Worm (Caenorhabditis elegans) whole organism, young adult: ENCODE measurements around the gene irld-24.

Experiments
- B0261.1 ChIP-seq: sonication (generic microtip); optimal IDR thresholded peaks from 2 replicates; lab custom pipeline; 2016; ENCODE audit warnings: mild to moderate bottlenecking, missing genetic modification characterization, moderate library complexity, missing compliant biosample characterization
- C17E4.6 ChIP-seq: fragments of 200-800 bp; sonication (Bioruptor generic); IDR thresholded peaks from 2 replicates; pipeline ENCODE4 v1.3.6; 2022; ENCODE audit warnings: missing genetic modification reagents, missing genetic modification characterization, missing compliant biosample characterization
- F22D6.2 ChIP-seq: sonication (generic microtip); optimal IDR thresholded peaks from 2 replicates; lab custom pipeline; 2016; ENCODE audit warnings: mild to moderate bottlenecking, missing genetic modification characterization, missing compliant biosample characterization
- F37B4.10 ChIP-seq: fragments of 200-800 bp; sonication (Bioruptor generic); IDR thresholded peaks from 2 replicates; pipeline ENCODE4 v1.3.6; 2022; ENCODE audit warnings: missing genetic modification characterization, missing compliant biosample characterization
- F49E8.2 ChIP-seq: sonication (generic microtip); optimal IDR thresholded peaks from 3 replicates; lab custom pipeline; 2017; ENCODE audit warnings: missing genetic modification characterization, mild to moderate bottlenecking, missing compliant biosample characterization, antibody characterized with exemption, moderate library complexity; ENCODE audit not compliant: insufficient read depth
- F52B5.7 ChIP-seq: sonication (generic microtip); optimal IDR thresholded peaks from 2 replicates; lab custom pipeline; 2016; ENCODE audit warnings: mild to moderate bottlenecking, missing genetic modification characterization, missing compliant biosample characterization
- F55B11.4 ChIP-seq: sonication (generic microtip); optimal IDR thresholded peaks from 2 replicates; lab custom pipeline; 2016; ENCODE audit warnings: missing compliant biosample characterization, missing genetic modification characterization, borderline replicate concordance; ENCODE audit not compliant: insufficient read depth
- F57C9.4 ChIP-seq: sonication (generic microtip); optimal IDR thresholded peaks from 2 replicates; lab custom pipeline; 2017; ENCODE audit warnings: mild to moderate bottlenecking, missing genetic modification characterization, missing compliant biosample characterization
- K12H6.12 ChIP-seq: fragments of 200-800 bp; sonication (Bioruptor generic); optimal IDR thresholded peaks from 2 replicates; lab custom pipeline; 2018; ENCODE audit warnings: mild to moderate bottlenecking, missing genetic modification characterization, missing compliant biosample characterization
- T07F8.4 ChIP-seq: sonication (generic microtip); optimal IDR thresholded peaks from 2 replicates; lab custom pipeline; 2016; ENCODE audit warnings: mild to moderate bottlenecking, missing genetic modification characterization, moderate library complexity, missing compliant biosample characterization
- T26A5.8 ChIP-seq: sonication (generic microtip); optimal IDR thresholded peaks from 2 replicates; lab custom pipeline; 2016; ENCODE audit warnings: missing genetic modification characterization, missing compliant biosample characterization
- Y56A3A.18 ChIP-seq: fragments of 200-800 bp; sonication (Bioruptor generic); IDR thresholded peaks from 2 replicates; pipeline ENCODE4 v1.3.6; 2022; ENCODE audit warnings: missing genetic modification reagents, missing genetic modification characterization, missing compliant biosample characterization
- Y79H2A.3 ChIP-seq: fragments of 200-800 bp; sonication (Bioruptor generic); conservative IDR thresholded peaks from 2 replicates; pipeline ENCODE4 v1.3.6; 2022; ENCODE audit warnings: missing genetic modification reagents, missing genetic modification characterization, missing compliant biosample characterization
- ama-1 ChIP-seq, 3 experiments: fragments of 150-350 bp in 1 of 3; sonication (generic microtip) in 2 of 3; optimal IDR thresholded peaks; 2 replicates each; lab custom pipeline; 2014 to 2018; ENCODE audit warnings: missing biosample characterization in 2 of 3, missing genetic modification characterization in 2 of 3, missing genetic modification reagents in 2 of 3
- aptf-3 ChIP-seq: fragments of 200-800 bp; sonication (Bioruptor generic); IDR thresholded peaks from 2 replicates; pipeline ENCODE4 v1.3.6; 2022; ENCODE audit warnings: missing genetic modification characterization, missing compliant biosample characterization
- bed-1 ChIP-seq: fragments of 200-800 bp; sonication (Bioruptor generic); IDR thresholded peaks from 2 replicates; pipeline ENCODE4 v1.3.6; 2022; ENCODE audit warnings: missing genetic modification reagents, missing genetic modification characterization, missing compliant biosample characterization
- cebp-1 ChIP-seq, 2 experiments: fragments of 200-800 bp in 1 of 2; sonication (Bioruptor generic) in 1 of 2; sonication (generic microtip) in 1 of 2; IDR thresholded peaks in 1 of 2; optimal IDR thresholded peaks in 1 of 2; 2 replicates each; pipeline versions ENCODE4 v1.3.6 to Lab custom; 2017 to 2022; ENCODE audit warnings: missing compliant biosample characterization in 2 of 2, missing genetic modification characterization in 2 of 2, mild to moderate bottlenecking in 1 of 2, missing genetic modification reagents in 1 of 2, moderate library complexity in 1 of 2
- ceh-100 ChIP-seq: fragments of 200-800 bp; sonication (Bioruptor generic); IDR thresholded peaks from 2 replicates; pipeline ENCODE4 v1.3.6; 2022; ENCODE audit warnings: missing genetic modification reagents, missing genetic modification characterization, missing compliant biosample characterization
- ceh-27 ChIP-seq: fragments of 200-800 bp; sonication (Bioruptor generic); optimal IDR thresholded peaks from 2 replicates; lab custom pipeline; 2018; ENCODE audit warnings: mild to moderate bottlenecking, missing genetic modification characterization, moderate library complexity, missing compliant biosample characterization
- ceh-91 ChIP-seq: fragments of 200-800 bp; sonication (Bioruptor generic); IDR thresholded peaks from 2 replicates; pipeline ENCODE4 v1.3.6; 2022; ENCODE audit warnings: missing genetic modification reagents, missing genetic modification characterization, missing compliant biosample characterization
- die-1 ChIP-seq: sonication (generic microtip); optimal IDR thresholded peaks from 2 replicates; lab custom pipeline; 2016; ENCODE audit warnings: missing genotype, mild to moderate bottlenecking, missing genetic modification characterization, missing compliant biosample characterization
- dox-1 ChIP-seq: fragments of 200-800 bp; sonication (Bioruptor generic); IDR thresholded peaks from 2 replicates; pipeline ENCODE4 v1.3.6; 2022; ENCODE audit warnings: missing genetic modification reagents, missing genetic modification characterization, missing compliant biosample characterization
- dpl-1 ChIP-seq: fragments of 150-350 bp; optimal IDR thresholded peaks from 2 replicates; lab custom pipeline; 2014; ENCODE audit warnings: missing biosample characterization, missing genetic modification reagents, missing genetic modification characterization
- ekl-4 ChIP-seq: fragments of 200-800 bp; sonication (Bioruptor generic); IDR thresholded peaks from 2 replicates; pipeline ENCODE4 v1.3.6; 2022; ENCODE audit warnings: missing genetic modification reagents, missing genetic modification characterization, missing compliant biosample characterization
- fkh-3 ChIP-seq: sonication (generic microtip); optimal IDR thresholded peaks from 2 replicates; lab custom pipeline; 2016; ENCODE audit warnings: mild to moderate bottlenecking, missing genetic modification characterization, missing compliant biosample characterization
- hlh-12 ChIP-seq: sonication (generic microtip); optimal IDR thresholded peaks from 2 replicates; lab custom pipeline; 2016; ENCODE audit warnings: missing genetic modification characterization, missing compliant biosample characterization
- hmg-1.2 ChIP-seq: fragments of 200-800 bp; sonication (Bioruptor generic); IDR thresholded peaks from 2 replicates; pipeline ENCODE4 v1.3.6; 2022; ENCODE audit warnings: missing genetic modification reagents, missing genetic modification characterization, missing compliant biosample characterization
- hmg-20 ChIP-seq: fragments of 200-800 bp; sonication (Bioruptor generic); IDR thresholded peaks from 2 replicates; pipeline ENCODE4 v1.3.6; 2022; ENCODE audit warnings: missing genetic modification reagents, missing genetic modification characterization, missing compliant biosample characterization
- hrde-1 ChIP-seq: sonication (generic microtip); optimal IDR thresholded peaks from 2 replicates; lab custom pipeline; 2016; ENCODE audit warnings: missing genetic modification characterization, mild to moderate bottlenecking, missing compliant biosample characterization, moderate library complexity, missing genotype, missing genetic modification reagents, borderline replicate concordance
- lin-40 ChIP-seq: sonication (generic microtip); optimal IDR thresholded peaks from 2 replicates; lab custom pipeline; 2016; ENCODE audit warnings: missing genetic modification characterization, mild to moderate bottlenecking, missing compliant biosample characterization, missing genotype, missing genetic modification reagents
- madf-3 ChIP-seq: fragments of 200-800 bp; sonication (Bioruptor generic); IDR thresholded peaks from 2 replicates; pipeline ENCODE4 v1.3.6; 2022; ENCODE audit warnings: missing genetic modification reagents, missing genetic modification characterization, missing compliant biosample characterization
- madf-6 ChIP-seq: fragments of 200-800 bp; sonication (Bioruptor generic); IDR thresholded peaks from 2 replicates; pipeline ENCODE4 v1.3.6; 2022; ENCODE audit warnings: missing genetic modification reagents, missing genetic modification characterization, missing compliant biosample characterization
- mxl-1 ChIP-seq: sonication (generic microtip); optimal IDR thresholded peaks from 2 replicates; lab custom pipeline; 2016; ENCODE audit warnings: missing genetic modification characterization, missing compliant biosample characterization
- nfya-1 ChIP-seq: sonication (generic microtip); optimal IDR thresholded peaks from 2 replicates; lab custom pipeline; 2017; ENCODE audit warnings: antibody characterized with exemption, missing compliant biosample characterization, missing genetic modification characterization, borderline replicate concordance; ENCODE audit not compliant: insufficient read depth
- nfyb-1 ChIP-seq: fragments of 200-800 bp; sonication (Bioruptor generic); IDR thresholded peaks from 2 replicates; pipeline ENCODE4 v1.3.6; 2022; ENCODE audit warnings: missing genetic modification reagents, missing genetic modification characterization, missing compliant biosample characterization
- nhr-120 ChIP-seq: fragments of 200-800 bp; sonication (Bioruptor generic); IDR thresholded peaks from 2 replicates; pipeline ENCODE4 v1.3.6; 2022; ENCODE audit warnings: missing genetic modification characterization, missing compliant biosample characterization
- nhr-179 ChIP-seq: sonication (generic microtip); optimal IDR thresholded peaks from 2 replicates; lab custom pipeline; 2016; ENCODE audit warnings: mild to moderate bottlenecking, missing genetic modification characterization, missing compliant biosample characterization
- pbrm-1 ChIP-seq: fragments of 200-800 bp; sonication (Bioruptor generic); IDR thresholded peaks from 2 replicates; pipeline ENCODE4 v1.3.6; 2022; ENCODE audit warnings: missing genetic modification reagents, missing genetic modification characterization, missing compliant biosample characterization
- rcor-1 ChIP-seq: fragments of 200-800 bp; sonication (Bioruptor generic); IDR thresholded peaks from 2 replicates; pipeline ENCODE4 v1.3.6; 2022; ENCODE audit warnings: missing genetic modification reagents, missing genetic modification characterization, missing compliant biosample characterization
- sdz-38 ChIP-seq: sonication (generic microtip); optimal IDR thresholded peaks from 2 replicates; lab custom pipeline; 2016; ENCODE audit warnings: missing genotype, missing genetic modification characterization, missing compliant biosample characterization
- snpc-3.4 ChIP-seq: sonication (generic microtip); optimal IDR thresholded peaks from 2 replicates; lab custom pipeline; 2017; ENCODE audit warnings: missing genetic modification characterization, mild to moderate bottlenecking, missing compliant biosample characterization, antibody characterized with exemption, moderate library complexity, missing genotype, missing genetic modification reagents
- somi-1 ChIP-seq: fragments of 200-800 bp; sonication (Bioruptor generic); optimal IDR thresholded peaks from 2 replicates; lab custom pipeline; 2018; ENCODE audit warnings: mild to moderate bottlenecking, missing genetic modification characterization, missing compliant biosample characterization
- tbp1 ChIP-seq: fragments of 200-800 bp; sonication (Bioruptor generic); optimal IDR thresholded peaks from 2 replicates; lab custom pipeline; 2018; ENCODE audit warnings: mild to moderate bottlenecking, missing genetic modification characterization, missing compliant biosample characterization
- tlf-1 ChIP-seq: fragments of 200-800 bp; sonication (Bioruptor generic); optimal IDR thresholded peaks from 2 replicates; lab custom pipeline; 2018; ENCODE audit warnings: mild to moderate bottlenecking, missing genetic modification characterization, missing compliant biosample characterization
- xnd-1 ChIP-seq: sonication (generic microtip); optimal IDR thresholded peaks from 2 replicates; lab custom pipeline; 2016; ENCODE audit warnings: missing genotype, missing genetic modification reagents, missing genetic modification characterization, missing compliant biosample characterization
- zim-3 ChIP-seq: sonication (generic microtip); optimal IDR thresholded peaks from 2 replicates; lab custom pipeline; 2017; ENCODE audit warnings: mild to moderate bottlenecking, missing genetic modification characterization, moderate library complexity, missing compliant biosample characterization
- ztf-18 ChIP-seq: sonication (generic microtip); optimal IDR thresholded peaks from 2 replicates; lab custom pipeline; 2016; ENCODE audit warnings: missing genotype, mild to moderate bottlenecking, missing genetic modification characterization, missing compliant biosample characterization

irld-24 gene

ce11 chrX:14015808-14016207 lies 29.4 kb downstream of the irld-24 start (continued):
- TF ChIP-seq pbrm-1 (GFP tag; lab: Robert Waterston, UW) (peak; percentile 79), ceh-91 (no peak), fkh-3 (tag; lab: Kevin White, UChicago) (peak; percentile 72), xnd-1 (tag; lab: Kevin White, UChicago) (no peak), sdz-38 (no peak), C17E4.6 (GFP tag; lab: Robert Waterston, UW) (no peak), die-1 (tag; lab: Kevin White, UChicago) (peak; percentile 92), hlh-12 (tag; lab: Kevin White, UChicago) (peak; percentile 55), nhr-120 (GFP tag; lab: Robert Waterston, UW) (no peak), lin-40 (tag; lab: Kevin White, UChicago) (peak; percentile 90), cebp-1 (GFP tag; IDR thresholded peaks at IDR 0.05; lab: Robert Waterston, UW) (peak; percentile 44; the same call in 1 of the 2 replicates), cebp-1 (tag; optimal IDR thresholded peaks at IDR 0.05; lab: Kevin White, UChicago) (peak; percentile 77), madf-3 (GFP tag; lab: Robert Waterston, UW) (0 out of 2 replicates have a peak, but pooled peaks have one; percentile 18), madf-6 (GFP tag; lab: Robert Waterston, UW) (peak; percentile 65; the same call in 1 of the 2 replicates), F22D6.2 (peak; percentile 38), nfyb-1 (GFP tag; lab: Robert Waterston, UW) (peak; percentile 84), snpc-3.4 (tag; lab: Kevin White, UChicago) (peak; percentile 82), ceh-100 (peak; percentile 46; the same call in 1 of the 2 replicates), F37B4.10 (no peak), aptf-3 (0 out of 2 replicates have a peak, but pooled peaks have one; percentile 58), F49E8.2 (no peak), mxl-1 (tag; lab: Kevin White, UChicago) (peak; percentile 79), Y56A3A.18 (0 out of 2 replicates have a peak, but pooled peaks have one; percentile 60), T07F8.4 (peak; percentile 76), T26A5.8 (peak; percentile 10), ekl-4 (peak; percentile 73; the same call in 1 of the 2 replicates), ztf-18 (tag; lab: Kevin White, UChicago) (peak; percentile 54), dox-1 (peak; percentile 81), hmg-20 (GFP tag; lab: Robert Waterston, UW) (peak; percentile 68; the same call in 1 of the 2 replicates), dpl-1 (GFP tag; lab: Kevin White, UChicago) (no peak), B0261.1 (tag; lab: Kevin White, UChicago) (peak; percentile 98), Y79H2A.3 (GFP tag; lab: Robert Waterston, UW) (no peak), ceh-27 (GFP tag; lab: Kevin White, UChicago) (peak; percentile 76), hrde-1 (tag; lab: Kevin White, UChicago) (peak; percentile 67), somi-1 (GFP tag; lab: Kevin White, UChicago) (peak; percentile 77), tbp1 (peak; percentile 98), ama-1 (optimal IDR thresholded peaks at IDR 0.05; lab: Kevin White, UChicago) (no peak), ama-1 (GFP tag; optimal IDR thresholded peaks at IDR 0.05; lab: Kevin White, UChicago) (peak in 1 of 2 experiments; percentile 57), nhr-179 (no peak), K12H6.12 (tag; lab: Kevin White, UChicago) (peak; percentile 45), tlf-1 (GFP tag; lab: Kevin White, UChicago) (peak; percentile 56), zim-3 (tag; lab: Kevin White, UChicago) (peak; percentile 32), F57C9.4 (no peak), rcor-1 (GFP tag; lab: Robert Waterston, UW) (peak; percentile 84), nfya-1 (tag; lab: Kevin White, UChicago) (no peak), F55B11.4 (tag; lab: Kevin White, UChicago) (no peak), F52B5.7 (tag; lab: Kevin White, UChicago) (peak; percentile 76), bed-1 (GFP tag; lab: Robert Waterston, UW) (no peak), hmg-1.2 (GFP tag; lab: Robert Waterston, UW) (peak; percentile 87)
